Worm (Caenorhabditis elegans): Measurements from ENCODE around the gene H40L08.7.

Gene H40L08.7

DNA sequence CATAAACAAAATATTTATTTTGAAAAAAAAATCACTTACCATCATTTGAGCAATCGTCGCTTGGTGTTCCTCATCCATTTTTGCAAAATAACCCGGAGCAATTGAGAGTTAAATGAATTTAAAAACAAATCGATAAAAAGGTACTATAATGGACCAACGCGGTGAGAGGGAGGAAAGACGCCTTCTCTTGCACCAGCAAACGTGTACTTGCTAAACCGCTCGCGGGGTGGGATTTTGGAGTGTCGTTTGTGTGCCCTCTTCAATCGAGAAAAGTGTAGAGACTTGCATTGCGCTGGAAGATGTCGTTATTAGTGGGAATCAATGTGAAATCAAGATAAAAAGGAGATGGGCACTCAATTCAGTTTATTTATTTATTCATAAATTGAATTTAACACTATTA is 6.3 kb upstream of the H40L08.7 start, which contains the start of gene H40L08.1:
TSS of gene H40L08.1 (minus strand) at position 292 of the 400 bp plus-strand sequence.
- TF ChIP-seq mes-2 (tag; optimal IDR thresholded peaks at IDR 0.05; ENCODE audit: poor library complexity, severe bottlenecking) (peak; percentile 56), dve-1 (tag; optimal IDR thresholded peaks at IDR 0.05; ENCODE audit: insufficient read depth) (peak; percentile 37), aha-1 (tag) (peak; percentile 36), dmd-9 (GFP tag; IDR thresholded peaks at IDR 0.05) (no peak), mxl-3 (GFP tag; optimal IDR thresholded peaks at IDR 0.05) (no peak), tag-97 (GFP tag; IDR thresholded peaks at IDR 0.05) (no peak), T20F7.1 (GFP tag; optimal IDR thresholded peaks at IDR 0.05) (peak; percentile 94), lsy-2 (tag; optimal IDR thresholded peaks at IDR 0.05) (peak in 1 of 2 experiments; percentile 42), Y75B8A.6 (GFP tag; IDR thresholded peaks at IDR 0.05) (no peak), D1046.2 (GFP tag; IDR thresholded peaks at IDR 0.05) (no peak), saeg-2 (GFP tag; IDR thresholded peaks at IDR 0.05) (no peak), nhr-6 (tag; optimal IDR thresholded peaks at IDR 0.05) (no peak), rbr-2 (tag; optimal IDR thresholded peaks at IDR 0.05) (peak; percentile 3)

ce11 chrX:15081486-15081885 is 3.9 kb upstream of the H40L08.7 start:
- TF ChIP-seq hlh-11 (tag; optimal IDR thresholded peaks at IDR 0.05) (peak; percentile 31), mdl-1 (tag; optimal IDR thresholded peaks at IDR 0.05) (peak in 1 of 2 experiments; percentile 66), nhr-28 (tag; optimal IDR thresholded peaks at IDR 0.05) (peak; percentile 59), hlh-30 (tag; optimal IDR thresholded peaks at IDR 0.05; ENCODE audit: insufficient read depth) (peak; percentile 30), snpc-1.2 (GFP tag; IDR thresholded peaks at IDR 0.05) (no peak)

- TF ChIP-seq dmd-6 (GFP tag; IDR thresholded peaks at IDR 0.05) (peak; percentile 28), gei-8 (GFP tag; optimal IDR thresholded peaks at IDR 0.05) (peak; percentile 10), mdl-1 (tag; optimal IDR thresholded peaks at IDR 0.05) (peak; percentile 47 to 56), aha-1 (tag) (peak; percentile 97), sdz-12 (GFP tag; optimal IDR thresholded peaks at IDR 0.05) (no peak), hlh-30 (tag; optimal IDR thresholded peaks at IDR 0.05; ENCODE audit: insufficient read depth) (peak; percentile 55), nhr-48 (tag; optimal IDR thresholded peaks at IDR 0.05) (peak; percentile 90), zag-1 (tag; optimal IDR thresholded peaks at IDR 0.05) (no peak), nhr-28 (tag; optimal IDR thresholded peaks at IDR 0.05) (peak; percentile 43), hlh-11 (tag; optimal IDR thresholded peaks at IDR 0.05) (peak; percentile 75), unc-62 (GFP tag; optimal IDR thresholded peaks at IDR 0.05 in 1 of 2) (peak in 1 of 2 experiments; percentile 59), unc-62 (tag; optimal IDR thresholded peaks at IDR 0.05) (no peak), lsy-2 (tag; optimal IDR thresholded peaks at IDR 0.05) (peak in 1 of 2 experiments; percentile 22), zfp-2 (tag; optimal IDR thresholded peaks at IDR 0.05) (no peak), dmd-9 (GFP tag; IDR thresholded peaks at IDR 0.05) (no peak), mxl-3 (GFP tag; optimal IDR thresholded peaks at IDR 0.05) (peak; percentile 57), hif-1 (tag; optimal IDR thresholded peaks at IDR 0.05) (peak; percentile 18 to 73), nhr-6 (tag; optimal IDR thresholded peaks at IDR 0.05) (no peak)
Observed at ce11 chrX:15079406-15079805, 1.9 kb upstream of the H40L08.7 start.

- TF ChIP-seq T26A8.4 (GFP tag; IDR thresholded peaks at IDR 0.05) (no peak), aha-1 (tag) (peak; percentile 98), dmd-8 (GFP tag; IDR thresholded peaks at IDR 0.05) (no peak), nhr-111 (GFP tag; optimal IDR thresholded peaks at IDR 0.05) (no peak)
Observed at ce11 chrX:15078276-15078675, 732 bp upstream of the H40L08.7 start.

ce11 chrX:15076909-15077308 is 635 bp downstream of the H40L08.7 start:
- TF ChIP-seq ama-1 (optimal IDR thresholded peaks at IDR 0.05) (peak; percentile 72), tra-1 (GFP tag; IDR thresholded peaks at IDR 0.05) (no peak), zfp-3 (GFP tag; conservative IDR thresholded peaks at IDR 0.05) (no peak), nhr-102 (tag; optimal IDR thresholded peaks at IDR 0.05) (peak; percentile 22), dmd-8 (GFP tag; IDR thresholded peaks at IDR 0.05) (0 out of 2 replicates have a peak, but pooled peaks have one; percentile 14), hlh-11 (tag; optimal IDR thresholded peaks at IDR 0.05) (no peak), zfp-2 (tag; optimal IDR thresholded peaks at IDR 0.05) (no peak), egl-43 (GFP tag; IDR thresholded peaks at IDR 0.05) (no peak), hlh-30 (tag; optimal IDR thresholded peaks at IDR 0.05; ENCODE audit: insufficient read depth) (no peak), jun-1 (tag; optimal IDR thresholded peaks at IDR 0.05) (no peak), nhr-42 (GFP tag; IDR thresholded peaks at IDR 0.05) (no peak), tag-97 (GFP tag; IDR thresholded peaks at IDR 0.05) (no peak), unc-62 (GFP tag; optimal IDR thresholded peaks at IDR 0.05 in 1 of 2) (peak in 1 of 2 experiments; percentile 36), unc-62 (tag; optimal IDR thresholded peaks at IDR 0.05) (no peak), dmd-9 (GFP tag; IDR thresholded peaks at IDR 0.05) (no peak), ceh-32 (tag; optimal IDR thresholded peaks at IDR 0.05; ENCODE audit: poor library complexity) (no peak), lin-15B (tag; optimal IDR thresholded peaks at IDR 0.05) (no peak), dve-1 (tag; optimal IDR thresholded peaks at IDR 0.05; ENCODE audit: insufficient read depth) (no peak), nhr-77 (tag; optimal IDR thresholded peaks at IDR 0.05) (no peak), vab-7 (GFP tag; IDR thresholded peaks at IDR 0.05) (no peak)
